Worm (Caenorhabditis elegans): ENCODE results near the gene C50F4.6.

Gene C50F4.6

ce11 chrV:9503152-9503817 lies 42.6 kb upstream of the C50F4.6 start (continued):
- TF ChIP-seq fkh-10 (GFP tag; optimal IDR thresholded peaks at IDR 0.05) (no peak), dmd-6 (GFP tag; IDR thresholded peaks at IDR 0.05) (peak; percentile 84), ZK337.2 (GFP tag; IDR thresholded peaks at IDR 0.05) (peak; percentile 87), lin-1 (GFP tag; IDR thresholded peaks at IDR 0.05) (peak; percentile 67; the same call in 1 of the 2 replicates), lsy-2 (tag; optimal IDR thresholded peaks at IDR 0.05) (peak in 1 of 2 experiments; percentile 65), fos-1 (tag; optimal IDR thresholded peaks at IDR 0.05) (no peak), daf-19 (GFP tag; conservative IDR thresholded peaks at IDR 0.05) (peak; percentile 89), zag-1 (tag; optimal IDR thresholded peaks at IDR 0.05) (no peak), F26F4.8 (GFP tag; conservative IDR thresholded peaks at IDR 0.05) (peak; percentile 77; the same call in 1 of the 2 replicates), egl-27 (tag; optimal IDR thresholded peaks at IDR 0.05) (no peak), ztf-7 (tag; optimal IDR thresholded peaks at IDR 0.05) (no peak)

DNA sequence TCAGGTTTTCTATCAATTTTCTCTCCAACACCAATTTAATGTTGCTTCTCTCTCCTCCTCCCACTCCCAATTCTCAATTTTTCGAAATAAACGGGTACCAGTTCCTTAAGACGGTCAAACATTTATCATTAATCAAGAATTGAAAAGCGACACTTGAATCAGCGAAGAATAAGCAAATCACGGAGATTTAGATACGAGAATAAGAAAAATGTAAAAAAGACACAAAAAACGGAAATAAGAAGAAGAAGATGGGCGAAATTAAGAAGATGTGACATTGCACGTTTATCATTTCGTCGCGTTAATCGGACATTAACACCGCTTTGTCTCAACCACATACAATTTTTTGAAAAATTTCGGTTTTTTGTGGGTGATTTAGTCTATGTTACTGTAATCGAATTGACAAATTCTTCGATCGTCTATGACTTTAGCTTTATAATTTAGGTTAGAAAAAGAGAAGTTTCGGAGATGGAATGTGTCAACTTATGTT lies 41.4 kb upstream of the C50F4.6 start, which contains the start of gene haao-1:
Gene haao-1, plus strand, starts transcription at position 437 of the 487 bp plus-strand sequence.
- peak; percentile 13 for TF ChIP-seq mxl-3 (GFP tag; optimal IDR thresholded peaks at IDR 0.05)
- peak; percentile 87 for TF ChIP-seq aha-1 (tag)
- peak; percentile 6 for TF ChIP-seq hlh-11 (tag; optimal IDR thresholded peaks at IDR 0.05)
- no peak for TF ChIP-seq F37D6.2 (tag; optimal IDR thresholded peaks at IDR 0.05)
- TF ChIP-seq dpl-1 (GFP tag; optimal IDR thresholded peaks at IDR 0.05) = no peak

DNA sequence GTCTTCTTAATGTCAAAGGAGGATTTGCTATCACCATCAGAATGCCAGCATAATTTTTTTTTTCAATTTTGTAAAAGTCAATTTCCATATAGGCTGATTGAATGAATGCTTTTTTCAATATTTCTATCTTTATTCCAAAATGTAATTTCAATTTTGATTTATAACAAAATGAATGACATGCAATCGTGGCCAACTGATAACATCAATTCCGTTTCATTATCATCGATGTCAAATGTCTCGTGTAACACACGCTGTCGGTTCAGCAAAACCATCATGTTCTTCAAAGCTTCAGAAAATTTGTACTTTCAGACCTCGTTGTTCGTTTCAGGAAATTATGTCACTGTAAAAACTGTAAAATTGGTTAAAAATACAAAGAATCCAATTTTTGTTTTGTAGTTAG lies 39.0 kb upstream of the C50F4.6 start:
- no peak for TF ChIP-seq ama-1 (optimal IDR thresholded peaks at IDR 0.05)
- TF ChIP-seq R02D3.7 (tag; optimal IDR thresholded peaks at IDR 0.05) = no peak
- TF ChIP-seq mdl-1 (tag; optimal IDR thresholded peaks at IDR 0.05) = peak in 1 of 2 experiments; percentile 37
- TF ChIP-seq pqm-1 (tag; optimal IDR thresholded peaks at IDR 0.05) = peak; percentile 71
- TF ChIP-seq nhr-11 (tag; optimal IDR thresholded peaks at IDR 0.05) = no peak
- peak; percentile 68 for TF ChIP-seq dve-1 (tag; optimal IDR thresholded peaks at IDR 0.05; ENCODE audit: insufficient read depth)
- no peak for TF ChIP-seq zip-2 (tag; optimal IDR thresholded peaks at IDR 0.05)
- TF ChIP-seq nhr-25 (tag; optimal IDR thresholded peaks at IDR 0.05; ENCODE audit: borderline replicate concordance, insufficient read depth) = no peak
- TF ChIP-seq lin-38 (GFP tag; IDR thresholded peaks at IDR 0.05) = no peak
- TF ChIP-seq hlh-30 (tag; optimal IDR thresholded peaks at IDR 0.05; ENCODE audit: insufficient read depth) = peak; percentile 48
- TF ChIP-seq hlh-11 (tag; optimal IDR thresholded peaks at IDR 0.05) = peak; percentile 23
- no peak for TF ChIP-seq F44E2.7 (GFP tag; IDR thresholded peaks at IDR 0.05)
- no peak for TF ChIP-seq ZK546.5 (tag; optimal IDR thresholded peaks at IDR 0.05)
- peak; percentile 96 for TF ChIP-seq php-3 (GFP tag; IDR thresholded peaks at IDR 0.05)
- TF ChIP-seq egl-27 (tag; optimal IDR thresholded peaks at IDR 0.05) = no peak
- TF ChIP-seq nhr-28 (tag; optimal IDR thresholded peaks at IDR 0.05) = peak; percentile 79
- 0 out of 2 replicates have a peak, but pooled peaks have one; percentile 41 for TF ChIP-seq nhr-41 (GFP tag; IDR thresholded peaks at IDR 0.05)
- peak; percentile 83 for TF ChIP-seq mxl-3 (GFP tag; optimal IDR thresholded peaks at IDR 0.05)
- TF ChIP-seq Y48G9A.11 (GFP tag; IDR thresholded peaks at IDR 0.05) = no peak
- no peak for TF ChIP-seq nhr-76 (tag; optimal IDR thresholded peaks at IDR 0.05)
- peak; percentile 94 for TF ChIP-seq dmd-6 (GFP tag; IDR thresholded peaks at IDR 0.05)
- TF ChIP-seq pha-4 (GFP tag; IDR thresholded peaks at IDR 0.05) = no peak
- no peak for TF ChIP-seq pha-4 (tag; optimal IDR thresholded peaks at IDR 0.05)
- TF ChIP-seq ces-1 (GFP tag; optimal IDR thresholded peaks at IDR 0.05) = no peak
- TF ChIP-seq mxl-2 (GFP tag; conservative IDR thresholded peaks at IDR 0.05) = no peak
- peak; percentile 90 for TF ChIP-seq ceh-20 (GFP tag; IDR thresholded peaks at IDR 0.05)
- TF ChIP-seq fos-1 (tag; optimal IDR thresholded peaks at IDR 0.05) = no peak
- TF ChIP-seq daf-16 (GFP tag; optimal IDR thresholded peaks at IDR 0.05) = no peak
- TF ChIP-seq daf-16 (tag; optimal IDR thresholded peaks at IDR 0.05) = peak; percentile 25
- no peak for TF ChIP-seq skn-1 (tag; optimal IDR thresholded peaks at IDR 0.05)
- no peak for TF ChIP-seq madf-9 (GFP tag; conservative IDR thresholded peaks at IDR 0.05)
- TF ChIP-seq mep-1 (tag; optimal IDR thresholded peaks at IDR 0.05) = peak; percentile 15

Data from whole organism, L4 larva.